ENCODE assay signal across 1 fruit fly cellular context in genomic region chr3R:15128646-15129429, dm6.
TF ChIP-seq lines count a peak whose summit lies in the region.

No protein-coding gene starts in this region.

TF ChIP-seq in whole organism, embryonic, 481 proteins besides CTCF, POLR2A, EP300 and RAD21 (continued from another document):
- TF ChIP-seq corto (GFP tag; optimal IDR thresholded peaks at IDR 0.05; lab: Kevin White, UChicago) = no peak
- peak; percentile 65 for TF ChIP-seq Oli (tag; optimal IDR thresholded peaks at IDR 0.05; lab: Kevin White, UChicago)
- no peak for TF ChIP-seq gcm (GFP tag; optimal IDR thresholded peaks at IDR 0.05; lab: Kevin White, UChicago)
- TF ChIP-seq gro (GFP tag; optimal IDR thresholded peaks at IDR 0.05; lab: Kevin White, UChicago) = no peak
- TF ChIP-seq CG1603 (tag; optimal IDR thresholded peaks at IDR 0.05; lab: Kevin White, UChicago) = peak; percentile 18
- no peak for TF ChIP-seq bowl (GFP tag; IDR thresholded peaks at IDR 0.05; lab: Robert Waterston, UW)
- peak; percentile 16 for TF ChIP-seq Hand (GFP tag; optimal IDR thresholded peaks at IDR 0.05; lab: Kevin White, UChicago)
- peak; percentile 24 for TF ChIP-seq Dek (tag; optimal IDR thresholded peaks at IDR 0.05; lab: Kevin White, UChicago)
- TF ChIP-seq CG10147 (GFP tag; optimal IDR thresholded peaks at IDR 0.05; lab: Kevin White, UChicago) = peak; percentile 0
- no peak for TF ChIP-seq CG3847 (GFP tag; IDR thresholded peaks at IDR 0.05; lab: Robert Waterston, UW)
- TF ChIP-seq D19B (GFP tag; optimal IDR thresholded peaks at IDR 0.05; lab: Kevin White, UChicago) = no peak
- TF ChIP-seq Pdp1 (GFP tag; optimal IDR thresholded peaks at IDR 0.05; lab: Kevin White, UChicago) = no peak
- TF ChIP-seq ro (GFP tag; IDR thresholded peaks at IDR 0.05; lab: Robert Waterston, UW) = no peak
- no peak; the same call in 1 of the 2 replicates for TF ChIP-seq Drgx (GFP tag; IDR thresholded peaks at IDR 0.05; lab: Robert Waterston, UW)
- peak; percentile 21; the same call in 1 of the 2 replicates for TF ChIP-seq Rfx (GFP tag; IDR thresholded peaks at IDR 0.05; lab: Robert Waterston, UW)
- peak; percentile 17; the same call in 1 of the 3 replicates for TF ChIP-seq CG3726 (GFP tag; IDR thresholded peaks at IDR 0.05; lab: Robert Waterston, UW)
- TF ChIP-seq MTF-1 (GFP tag; optimal IDR thresholded peaks at IDR 0.05; lab: Kevin White, UChicago; ENCODE audit: borderline replicate concordance) = no peak
- TF ChIP-seq CG1647 (GFP tag; optimal IDR thresholded peaks at IDR 0.05; lab: Kevin White, UChicago) = peak; percentile 5
- no peak for TF ChIP-seq lov (optimal IDR thresholded peaks at IDR 0.05; lab: Kevin White, UChicago)
- peak; percentile 43; the same call in 1 of the 3 replicates for TF ChIP-seq lov (GFP tag; IDR thresholded peaks at IDR 0.05; lab: Robert Waterston, UW)
- no peak for TF ChIP-seq CG42726 (GFP tag; IDR thresholded peaks at IDR 0.05; lab: Robert Waterston, UW; ENCODE audit: partially characterized antibody)
- TF ChIP-seq ci (GFP tag; IDR thresholded peaks at IDR 0.05; lab: Robert Waterston, UW) = peak; percentile 58; the same call in 1 of the 3 replicates
- peak; percentile 35 for TF ChIP-seq Xbp1 (GFP tag; optimal IDR thresholded peaks at IDR 0.05; lab: Kevin White, UChicago)
- no peak for TF ChIP-seq CG14014 (GFP tag; IDR thresholded peaks at IDR 0.05; lab: Robert Waterston, UW)
- TF ChIP-seq sens-2 (GFP tag; IDR thresholded peaks at IDR 0.05; lab: Robert Waterston, UW) = no peak
- TF ChIP-seq chinmo (GFP tag; IDR thresholded peaks at IDR 0.05; lab: Robert Waterston, UW; ENCODE audit: partially characterized antibody) = peak; percentile 76
TF ChIP-seq in whole organism, embryonic: peak in this region for 129.
